Fruit fly (Drosophila melanogaster) whole organism, wandering third instar larva: ENCODE measurements around the gene CG13096.

Experiments used
- CrebA ChIP-seq: fragments of 200-800 bp; sonication (Bioruptor generic); optimal IDR thresholded peaks from 2 replicates; lab custom pipeline; 2016; ENCODE audit warnings: missing biosample characterization, mild to moderate bottlenecking, missing genetic modification characterization, borderline replicate concordance
- Dfd ChIP-seq: fragments of >200 bp; optimal IDR thresholded peaks from 2 replicates; lab custom pipeline; 2017; ENCODE audit warnings: missing biosample characterization, missing genetic modification characterization
- Dif ChIP-seq: fragments of 200-275, 200-300 bp; sonication (Bioruptor generic); optimal IDR thresholded peaks from 2 replicates; lab custom pipeline; 2018; ENCODE audit warnings: missing biosample characterization, missing genetic modification characterization; ENCODE audit not compliant: partially characterized antibody
- HLH106 ChIP-seq: fragments of 200-800 bp; optimal IDR thresholded peaks from 3 replicates; lab custom pipeline; 2019; ENCODE audit warnings: missing biosample characterization, mild to moderate bottlenecking, missing genetic modification characterization, moderate library complexity
- Hr83 ChIP-seq: fragments of 200-300 bp; sonication (Bioruptor generic); optimal IDR thresholded peaks from 2 replicates; lab custom pipeline; 2016; ENCODE audit warnings: missing biosample characterization, mild to moderate bottlenecking, missing genetic modification characterization, moderate library complexity; ENCODE audit not compliant: poor library complexity, severe bottlenecking
- Myc ChIP-seq: fragments of >200 bp; optimal IDR thresholded peaks from 2 replicates; lab custom pipeline; 2017
- br ChIP-seq: fragments of 200-800 bp; sonication (Bioruptor generic); optimal IDR thresholded peaks from 2 replicates; lab custom pipeline; 2016; ENCODE audit warnings: missing biosample characterization, missing genetic modification characterization
- dl ChIP-seq, 2 experiments: fragments of 175-275, 200-275 bp in 1 of 2; fragments of 200-275 bp in 1 of 2; sonication (Bioruptor generic); optimal IDR thresholded peaks; lab custom pipeline; 2018; ENCODE audit warnings: mild to moderate bottlenecking in 2 of 2, missing biosample characterization in 2 of 2, missing genetic modification characterization in 2 of 2, moderate library complexity in 2 of 2; ENCODE audit not compliant: partially characterized antibody in 2 of 2, insufficient read depth in 1 of 2
- ey ChIP-seq: fragments of 200-800 bp; sonication (Bioruptor generic); optimal IDR thresholded peaks from 2 replicates; lab custom pipeline; 2016; ENCODE audit warnings: missing biosample characterization, missing genetic modification characterization
- psq ChIP-seq: fragments of 200-800 bp; sonication (Bioruptor generic); optimal IDR thresholded peaks from 3 replicates; lab custom pipeline; 2017; ENCODE audit warnings: missing biosample characterization, mild to moderate bottlenecking, missing genetic modification characterization, moderate library complexity
- tai ChIP-seq: sonication (Bioruptor generic); optimal IDR thresholded peaks from 2 replicates; lab custom pipeline; 2016; ENCODE audit warnings: missing biosample characterization, missing genetic modification characterization
- usp ChIP-seq: fragments of >200 bp; optimal IDR thresholded peaks from 2 replicates; lab custom pipeline; 2017; ENCODE audit warnings: missing biosample characterization, missing genetic modification characterization

DNA sequence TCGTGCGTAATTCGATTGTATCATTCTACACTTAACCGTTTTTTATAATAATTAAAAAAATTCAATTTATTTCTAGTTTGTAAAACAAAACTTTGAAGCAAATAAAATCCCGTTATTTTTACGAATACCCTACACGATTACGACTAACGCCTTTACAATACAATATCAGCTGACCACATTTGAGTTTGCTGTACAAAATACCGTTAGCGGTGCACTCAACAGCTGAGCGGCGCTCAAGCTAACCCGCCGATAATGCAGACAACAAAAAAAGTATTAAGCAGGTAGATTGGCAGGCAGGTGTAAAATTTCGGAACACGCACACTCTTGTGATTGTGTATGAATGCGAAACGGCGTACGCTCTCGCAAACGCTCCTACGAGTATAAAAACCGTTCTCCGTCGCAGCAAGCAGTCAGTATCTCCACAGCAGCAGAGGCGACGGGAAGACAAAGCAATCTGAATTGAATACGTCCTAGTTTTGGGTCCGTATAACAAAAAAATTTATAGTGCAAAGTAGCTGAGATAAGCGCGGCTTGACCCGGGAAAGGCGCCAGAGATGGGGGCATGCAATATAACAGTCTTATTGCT is 10.2 kb upstream of the CG13096 start, which contains the start of gene Acer:
- no peak for TF ChIP-seq Hr83 (GFP tag; lab: Kevin White, UChicago)
- no peak for TF ChIP-seq psq (GFP tag; lab: Kevin White, UChicago)
- TF ChIP-seq Dfd, result no peak
- no peak for TF ChIP-seq HLH106 (tag; lab: Kevin White, UChicago)
- TF ChIP-seq Myc, result no peak
- TF ChIP-seq dl (GFP tag; optimal IDR thresholded peaks at IDR 0.05; lab: Kevin White, UChicago; ENCODE audit: insufficient read depth in 1 of 2, partially characterized antibody in 2 of 2), result no peak
- TF ChIP-seq ey (GFP tag; lab: Kevin White, UChicago), result no peak
- TF ChIP-seq usp (GFP tag; lab: Kevin White, UChicago), result no peak
- no peak for TF ChIP-seq tai (GFP tag; lab: Kevin White, UChicago)
- TF ChIP-seq Dif, result peak; percentile 51
- no peak for TF ChIP-seq CrebA (GFP tag; lab: Kevin White, UChicago)
- TF ChIP-seq br, result no peak
